Worm (Caenorhabditis elegans): Measurements from ENCODE around the gene alkb-7.

alkb-7 gene

DNA sequence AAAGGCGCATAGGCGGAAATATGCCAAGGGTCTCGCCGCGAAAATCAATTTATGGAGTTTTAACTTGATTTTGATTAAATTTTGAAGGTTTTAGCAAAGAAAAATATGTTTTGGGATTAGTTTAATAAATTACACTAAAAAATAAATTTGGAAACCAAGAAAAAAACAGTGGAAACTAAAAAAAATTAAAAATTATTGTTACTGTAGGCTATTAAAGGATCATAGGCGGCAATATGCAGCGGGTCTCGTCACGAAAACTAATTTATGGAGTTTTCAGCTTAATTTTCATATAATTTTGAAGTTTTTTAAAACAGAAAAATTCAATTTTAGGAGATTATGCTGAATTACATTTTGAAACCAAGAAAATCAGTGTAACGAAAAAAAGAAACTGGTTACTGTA is 20.8 kb upstream of the alkb-7 start:
- no peak for TF ChIP-seq elt-3 (tag; optimal IDR thresholded peaks at IDR 0.05)
- TF ChIP-seq tbx-8 (GFP tag; optimal IDR thresholded peaks at IDR 0.05) = no peak
- no peak for TF ChIP-seq lin-13 (tag; optimal IDR thresholded peaks at IDR 0.05)
- no peak for TF ChIP-seq ceh-83 (GFP tag; optimal IDR thresholded peaks at IDR 0.05)
- no peak for TF ChIP-seq nhr-76 (tag; optimal IDR thresholded peaks at IDR 0.05)
- TF ChIP-seq M03D4.4 (tag; optimal IDR thresholded peaks at IDR 0.05) = no peak
- no peak for TF ChIP-seq nhr-12 (tag; optimal IDR thresholded peaks at IDR 0.05)
- TF ChIP-seq ces-1 (GFP tag; optimal IDR thresholded peaks at IDR 0.05) = no peak
- no peak for TF ChIP-seq sem-2 (GFP tag; optimal IDR thresholded peaks at IDR 0.05)
- TF ChIP-seq sptf-1 (tag; optimal IDR thresholded peaks at IDR 0.05) = no peak
- no peak for TF ChIP-seq lin-32 (GFP tag; optimal IDR thresholded peaks at IDR 0.05)

DNA sequence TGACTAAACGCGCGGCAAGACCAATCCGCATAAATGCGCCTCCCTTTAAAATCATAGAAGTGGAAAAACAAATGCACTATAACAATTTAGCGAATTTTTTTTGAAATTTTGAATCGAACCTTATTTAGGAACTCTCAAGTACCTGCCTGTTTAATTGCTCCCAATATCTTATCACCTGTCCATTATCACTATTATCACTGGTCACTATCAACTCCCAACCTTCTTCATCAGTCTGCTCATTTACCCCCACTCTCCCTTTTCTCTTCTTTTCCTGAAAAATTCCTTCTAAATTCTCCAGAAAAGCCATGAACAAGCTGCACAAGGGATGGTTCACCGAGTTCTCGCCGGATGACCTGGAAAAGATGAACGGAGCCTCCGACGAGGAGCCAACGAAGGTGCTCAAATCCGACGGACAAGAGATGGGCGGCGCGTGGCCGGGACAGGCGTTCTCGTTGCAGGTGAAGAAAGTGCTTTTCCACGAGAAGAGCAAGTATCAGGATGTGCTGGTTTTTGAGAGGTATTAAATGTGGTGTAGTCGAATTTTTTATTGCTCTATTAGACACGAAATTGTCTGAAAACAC is 18.7 kb upstream of the alkb-7 start, which contains the start of gene spds-1:
Gene spds-1 (plus strand): TSS at position 298 of the 581 bp plus-strand sequence.
- no peak for TF ChIP-seq mab-5 (tag; optimal IDR thresholded peaks at IDR 0.05)
- no peak for TF ChIP-seq pha-4 (tag; optimal IDR thresholded peaks at IDR 0.05)
- TF ChIP-seq nhr-12 (tag; optimal IDR thresholded peaks at IDR 0.05) = no peak
- TF ChIP-seq elt-3 (tag; optimal IDR thresholded peaks at IDR 0.05) = no peak
- TF ChIP-seq ceh-83 (GFP tag; optimal IDR thresholded peaks at IDR 0.05) = no peak
- TF ChIP-seq cnd-1 (tag; optimal IDR thresholded peaks at IDR 0.05) = no peak
- TF ChIP-seq nhr-237 (tag; optimal IDR thresholded peaks at IDR 0.05) = no peak
- no peak for TF ChIP-seq lsy-2 (tag; optimal IDR thresholded peaks at IDR 0.05)
- TF ChIP-seq nhr-76 (tag; optimal IDR thresholded peaks at IDR 0.05) = no peak
- TF ChIP-seq snpc-4 (tag; optimal IDR thresholded peaks at IDR 0.05) = no peak
- TF ChIP-seq unc-39 (tag; optimal IDR thresholded peaks at IDR 0.05) = no peak
- TF ChIP-seq hlh-1 (tag; optimal IDR thresholded peaks at IDR 0.05) = no peak

DNA sequence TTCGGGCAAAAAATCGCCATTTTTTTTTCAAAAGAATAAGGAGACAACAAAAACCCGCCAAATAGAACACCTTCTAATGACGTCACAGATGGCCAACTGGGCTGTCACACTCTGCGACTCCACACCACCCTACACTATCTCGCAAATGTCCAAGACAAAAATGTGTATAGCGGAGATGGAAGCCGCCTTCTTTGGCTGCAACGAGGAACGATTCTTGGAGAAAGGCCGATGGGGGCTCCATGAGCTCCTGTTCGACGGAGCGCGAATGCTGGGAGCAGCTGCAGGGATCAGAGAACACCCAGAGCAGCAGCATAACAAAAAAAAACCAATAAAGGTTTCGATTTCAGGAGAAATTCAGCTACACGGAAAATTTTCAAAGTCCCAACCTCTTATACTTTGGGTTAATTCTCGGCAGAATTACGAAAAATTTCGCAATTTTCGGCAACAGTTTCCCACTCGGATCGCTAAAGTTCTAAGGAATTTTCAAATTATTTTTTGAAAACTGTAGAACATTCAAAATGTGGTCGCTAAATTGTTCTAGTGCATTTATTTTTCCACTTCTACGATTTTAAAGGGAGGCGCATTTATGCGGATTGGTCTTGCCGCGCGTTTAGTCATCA is 17.9 kb upstream of the alkb-7 start:
- no peak for TF ChIP-seq blmp-1 (tag; optimal IDR thresholded peaks at IDR 0.05)
- TF ChIP-seq ham-2 (GFP tag; optimal IDR thresholded peaks at IDR 0.05) = no peak
- no peak for TF ChIP-seq lin-13 (tag; optimal IDR thresholded peaks at IDR 0.05)
- TF ChIP-seq ceh-83 (GFP tag; optimal IDR thresholded peaks at IDR 0.05) = no peak
- TF ChIP-seq cnd-1 (tag; optimal IDR thresholded peaks at IDR 0.05) = peak; percentile 68
- TF ChIP-seq M03D4.4 (tag; optimal IDR thresholded peaks at IDR 0.05) = no peak
- TF ChIP-seq unc-62 (GFP tag; optimal IDR thresholded peaks at IDR 0.05) = peak; percentile 23
- peak; percentile 4 for TF ChIP-seq ces-1 (GFP tag; optimal IDR thresholded peaks at IDR 0.05)
- TF ChIP-seq mab-5 (tag; optimal IDR thresholded peaks at IDR 0.05) = no peak
- no peak for TF ChIP-seq nhr-2 (tag; optimal IDR thresholded peaks at IDR 0.05)
- no peak for TF ChIP-seq nhr-76 (tag; optimal IDR thresholded peaks at IDR 0.05)
- TF ChIP-seq drap-1 (GFP tag; optimal IDR thresholded peaks at IDR 0.05) = no peak
- no peak for TF ChIP-seq flh-1 (GFP tag; optimal IDR thresholded peaks at IDR 0.05)
- TF ChIP-seq nhr-28 (tag; optimal IDR thresholded peaks at IDR 0.05) = no peak
- no peak for TF ChIP-seq ceh-43 (GFP tag; optimal IDR thresholded peaks at IDR 0.05)
- TF ChIP-seq zip-8 (tag; optimal IDR thresholded peaks at IDR 0.05) = peak; percentile 63
- TF ChIP-seq pha-4 (tag; optimal IDR thresholded peaks at IDR 0.05) = no peak
- no peak for TF ChIP-seq elt-3 (tag; optimal IDR thresholded peaks at IDR 0.05)
- TF ChIP-seq mls-2 (tag; optimal IDR thresholded peaks at IDR 0.05) = no peak
- TF ChIP-seq sptf-1 (tag; optimal IDR thresholded peaks at IDR 0.05) = peak; percentile 15
- no peak for TF ChIP-seq ceh-39 (tag; optimal IDR thresholded peaks at IDR 0.05)
- TF ChIP-seq nhr-12 (tag; optimal IDR thresholded peaks at IDR 0.05) = no peak
- no peak for TF ChIP-seq mep-1 (tag; optimal IDR thresholded peaks at IDR 0.05)
- TF ChIP-seq unc-39 (tag; optimal IDR thresholded peaks at IDR 0.05) = no peak

DNA sequence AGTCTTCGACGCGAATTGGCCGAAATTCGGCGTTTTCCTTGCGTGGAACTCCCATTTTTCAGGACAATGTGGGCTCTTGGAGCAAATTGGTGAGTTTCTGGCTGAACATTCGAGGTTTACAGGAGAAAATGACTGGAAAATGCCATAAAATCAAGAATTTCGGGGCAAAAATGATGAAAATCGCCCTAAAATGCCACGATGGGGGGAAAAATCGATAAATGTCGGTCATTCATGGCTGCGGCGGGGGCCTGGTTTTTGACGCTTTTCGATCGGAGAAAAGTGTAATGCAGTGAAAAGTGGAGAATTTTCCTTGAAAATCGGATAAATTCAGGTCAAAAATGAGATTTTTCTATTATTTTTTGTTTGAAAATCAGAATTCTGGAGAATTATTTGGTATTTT is 17.2 kb upstream of the alkb-7 start, which contains the start of the genes Y46G5A.18 and Y46G5A.47:
Gene Y46G5A.18 (minus strand): TSS at position 101 of the 400 bp plus-strand sequence.
Gene Y46G5A.47 (minus strand): TSS at position 146 of the 400 bp plus-strand sequence.
- TF ChIP-seq ces-1 (GFP tag; optimal IDR thresholded peaks at IDR 0.05) (no peak), snpc-4 (tag; optimal IDR thresholded peaks at IDR 0.05) (no peak), blmp-1 (tag; optimal IDR thresholded peaks at IDR 0.05) (no peak), ceh-83 (GFP tag; optimal IDR thresholded peaks at IDR 0.05) (no peak), ceh-39 (tag; optimal IDR thresholded peaks at IDR 0.05) (no peak), nhr-28 (tag; optimal IDR thresholded peaks at IDR 0.05) (no peak), hlh-1 (tag; optimal IDR thresholded peaks at IDR 0.05) (no peak), sem-2 (GFP tag; optimal IDR thresholded peaks at IDR 0.05) (no peak), elt-1 (tag; optimal IDR thresholded peaks at IDR 0.05; ENCODE audit: borderline replicate concordance, insufficient read depth) (no peak), flh-1 (GFP tag; optimal IDR thresholded peaks at IDR 0.05) (no peak)
